Worm (Caenorhabditis elegans): ENCODE measurements around the gene C44B11.4.

- TF ChIP-seq dsc-1 (tag; optimal IDR thresholded peaks at IDR 0.05): no peak
- no peak for TF ChIP-seq vab-15 (tag; optimal IDR thresholded peaks at IDR 0.05)
- TF ChIP-seq nhr-12 (tag; optimal IDR thresholded peaks at IDR 0.05): no peak
- no peak for TF ChIP-seq efl-3 (GFP tag; optimal IDR thresholded peaks at IDR 0.05)
- no peak for TF ChIP-seq pag-3 (tag; optimal IDR thresholded peaks at IDR 0.05; ENCODE audit: borderline replicate concordance, insufficient read depth)
- no peak for TF ChIP-seq aly-2 (tag; optimal IDR thresholded peaks at IDR 0.05)
- no peak for TF ChIP-seq mdl-1 (tag; optimal IDR thresholded peaks at IDR 0.05)
- TF ChIP-seq unc-86 (tag; optimal IDR thresholded peaks at IDR 0.05): no peak
These were observed 33.2 kb upstream of the C44B11.4 start for ce11 chrIII:3176775-3177174.
